Fruit fly (Drosophila melanogaster) whole organism, embryonic: Measurements from ENCODE around the gene CG7739.

Experiments used
- Adf1 ChIP-seq: fragments of 200-800 bp; sonication (Bioruptor generic); IDR thresholded peaks from 2 replicates; pipeline ENCODE4 v1.3.6; 2022; ENCODE audit warnings: missing biosample characterization, missing genetic modification characterization
- Aef1 ChIP-seq: fragments of 200-800 bp; sonication (Bioruptor generic); IDR thresholded peaks from 3 replicates; pipeline ENCODE4 v1.3.6; 2022; ENCODE audit warnings: missing biosample characterization, missing genetic modification characterization
- CG10565 ChIP-seq: fragments of 200-800 bp; sonication (Bioruptor generic); optimal IDR thresholded peaks from 3 replicates; lab custom pipeline; 2016; ENCODE audit warnings: missing biosample characterization, mild to moderate bottlenecking, missing genetic modification characterization
- CG12236 ChIP-seq: fragments of 200-800 bp; sonication (Bioruptor generic); optimal IDR thresholded peaks from 2 replicates; lab custom pipeline; 2016; ENCODE audit warnings: missing biosample characterization, missing genetic modification characterization
- CG1233 ChIP-seq: fragments of 200-800 bp; sonication (Bioruptor generic); optimal IDR thresholded peaks from 4 replicates; lab custom pipeline; 2018; ENCODE audit warnings: missing biosample characterization, mild to moderate bottlenecking, missing genetic modification characterization
- CG12942 ChIP-seq: fragments of 200-800 bp; sonication (Bioruptor generic); optimal IDR thresholded peaks from 3 replicates; lab custom pipeline; 2016; ENCODE audit warnings: missing biosample characterization, missing genetic modification characterization
- CG13296 ChIP-seq: fragments of 200-800 bp; sonication (Bioruptor generic); optimal IDR thresholded peaks from 3 replicates; lab custom pipeline; 2018; ENCODE audit warnings: missing biosample characterization, mild to moderate bottlenecking, missing genetic modification characterization
- CG13424 ChIP-seq: fragments of 200-800 bp; sonication (Bioruptor generic); optimal IDR thresholded peaks from 2 replicates; lab custom pipeline; 2019; ENCODE audit warnings: missing biosample characterization, mild to moderate bottlenecking, missing genetic modification characterization, moderate library complexity
- CG14441 ChIP-seq: fragments of 200-800 bp; sonication (Bioruptor generic); IDR thresholded peaks from 2 replicates; pipeline ENCODE4 v1.3.6; 2022; ENCODE audit warnings: missing biosample characterization, missing genetic modification characterization
- CG1832 ChIP-seq: fragments of 200-800 bp; sonication (Bioruptor generic); optimal IDR thresholded peaks from 2 replicates; lab custom pipeline; 2017; ENCODE audit warnings: missing biosample characterization, mild to moderate bottlenecking, missing genetic modification characterization, inconsistent platforms
- CG2120 ChIP-seq: fragments of 200-800 bp; sonication (Bioruptor generic); optimal IDR thresholded peaks from 3 replicates; lab custom pipeline; 2016; ENCODE audit warnings: missing biosample characterization, missing genetic modification characterization
- CG2712 ChIP-seq: fragments of 200-800 bp; optimal IDR thresholded peaks from 3 replicates; lab custom pipeline; 2019; ENCODE audit warnings: missing biosample characterization, mild to moderate bottlenecking, missing genetic modification characterization, moderate library complexity
- CG30020 ChIP-seq: fragments of 200-800 bp; optimal IDR thresholded peaks from 2 replicates; lab custom pipeline; 2019; ENCODE audit warnings: missing biosample characterization, mild to moderate bottlenecking, missing genetic modification characterization, moderate library complexity
- CG4282 ChIP-seq: fragments of 200-800 bp; sonication (Bioruptor generic); optimal IDR thresholded peaks from 2 replicates; lab custom pipeline; 2016; ENCODE audit warnings: missing biosample characterization, missing genetic modification characterization
- CG4360 ChIP-seq: fragments of 200-800 bp; sonication (Bioruptor generic); IDR thresholded peaks from 2 replicates; pipeline ENCODE4 v1.3.6; 2022; ENCODE audit warnings: missing biosample characterization, missing genetic modification characterization
- CG4617 ChIP-seq: fragments of 200-800 bp; sonication (Bioruptor generic); optimal IDR thresholded peaks from 3 replicates; lab custom pipeline; 2016; ENCODE audit warnings: missing biosample characterization, missing genetic modification characterization, borderline replicate concordance
- CG4707 ChIP-seq: fragments of 200-800 bp; sonication (Bioruptor generic); optimal IDR thresholded peaks from 2 replicates; lab custom pipeline; 2018; ENCODE audit warnings: missing biosample characterization, mild to moderate bottlenecking, missing genetic modification characterization, moderate library complexity
- CG6689 ChIP-seq: fragments of 200-800 bp; sonication (Bioruptor generic); IDR thresholded peaks from 2 replicates; pipeline ENCODE4 v1.3.6; 2022; ENCODE audit warnings: missing biosample characterization, missing genetic modification characterization
- CG7987 ChIP-seq: fragments of 200-800 bp; sonication (Bioruptor generic); optimal IDR thresholded peaks from 2 replicates; lab custom pipeline; 2018; ENCODE audit warnings: missing biosample characterization, mild to moderate bottlenecking, missing genetic modification characterization, moderate library complexity
- CG8089 ChIP-seq: fragments of 200-800 bp; sonication (Bioruptor generic); optimal IDR thresholded peaks from 3 replicates; lab custom pipeline; 2016; ENCODE audit warnings: missing biosample characterization, missing genetic modification characterization
- CkIIα-i1 ChIP-seq: fragments of 200-800 bp; sonication (Bioruptor generic); IDR thresholded peaks from 2 replicates; pipeline ENCODE4 v1.3.6; 2022; ENCODE audit warnings: missing biosample characterization, missing genetic modification characterization
- D ChIP-seq, 2 experiments: fragments of 200-800 bp in 1 of 2; fragments of >200 bp in 1 of 2; sonication (Bioruptor generic) in 1 of 2; optimal IDR thresholded peaks; 2 replicates in 1 of 2; 3 replicates in 1 of 2; lab custom pipeline; 2017; ENCODE audit warnings: mild to moderate bottlenecking in 1 of 2, missing biosample characterization in 1 of 2, missing genetic modification characterization in 1 of 2, missing genetic modification reagents in 1 of 2
- D19A ChIP-seq: fragments of 200-800 bp; optimal IDR thresholded peaks from 3 replicates; lab custom pipeline; 2019; ENCODE audit warnings: missing biosample characterization, mild to moderate bottlenecking, missing genetic modification characterization, moderate library complexity
- Dek ChIP-seq: fragments of 200-800 bp; sonication (Bioruptor generic); optimal IDR thresholded peaks from 3 replicates; lab custom pipeline; 2019; ENCODE audit warnings: missing biosample characterization, mild to moderate bottlenecking, missing genetic modification characterization, moderate library complexity
- E2f2 ChIP-seq: fragments of 200-800 bp; sonication (Bioruptor generic); IDR thresholded peaks from 2 replicates; pipeline ENCODE4 v1.3.6; 2022; ENCODE audit warnings: missing biosample characterization, missing genetic modification characterization
- HLH54F ChIP-seq: fragments of 200-800 bp; sonication (Bioruptor generic); optimal IDR thresholded peaks from 3 replicates; lab custom pipeline; 2016; ENCODE audit warnings: missing biosample characterization, missing genetic modification characterization
- Hey ChIP-seq: fragments of 200-800 bp; sonication (Bioruptor generic); optimal IDR thresholded peaks from 3 replicates; lab custom pipeline; 2018; ENCODE audit warnings: missing biosample characterization, mild to moderate bottlenecking, missing genetic modification characterization
- HmgD ChIP-seq: fragments of 200-800 bp; sonication (Bioruptor generic); optimal IDR thresholded peaks from 3 replicates; lab custom pipeline; 2016; ENCODE audit warnings: missing biosample characterization, missing genetic modification characterization
- Hr39 ChIP-seq: fragments of >200 bp; optimal IDR thresholded peaks from 2 replicates; lab custom pipeline; 2017
- Hr51 ChIP-seq, 2 experiments: fragments of 200-800 bp; sonication (Bioruptor generic); optimal IDR thresholded peaks; 2 replicates in 1 of 2; 3 replicates in 1 of 2; lab custom pipeline; 2016 to 2018; ENCODE audit warnings: missing biosample characterization in 2 of 2, missing genetic modification characterization in 2 of 2, mild to moderate bottlenecking in 1 of 2, moderate library complexity in 1 of 2
- Kr ChIP-seq: fragments of 200-800 bp; sonication (Bioruptor generic); optimal IDR thresholded peaks from 2 replicates; lab custom pipeline; 2017; ENCODE audit warnings: missing biosample characterization, mild to moderate bottlenecking, missing genetic modification characterization
- Mad ChIP-seq: fragments of 200-800 bp; sonication (Bioruptor generic); optimal IDR thresholded peaks from 2 replicates; lab custom pipeline; 2016; ENCODE audit warnings: missing biosample characterization, missing genetic modification characterization
- NK7.1 ChIP-seq: fragments of 200-800 bp; sonication (Bioruptor generic); optimal IDR thresholded peaks from 3 replicates; lab custom pipeline; 2016; ENCODE audit warnings: missing biosample characterization, missing genetic modification characterization
- Rx ChIP-seq: fragments of 200-800 bp; sonication (Bioruptor generic); IDR thresholded peaks from 2 replicates; pipeline ENCODE4 v1.3.6; 2022; ENCODE audit warnings: missing biosample characterization, missing genetic modification characterization
- ara ChIP-seq: fragments of 200-800 bp; sonication (Bioruptor generic); IDR thresholded peaks from 2 replicates; pipeline ENCODE4 v1.3.6; 2022; ENCODE audit warnings: missing biosample characterization, missing genetic modification characterization
- bab2 ChIP-seq: fragments of 200-800 bp; sonication (Bioruptor generic); optimal IDR thresholded peaks from 2 replicates; lab custom pipeline; 2016; ENCODE audit warnings: missing biosample characterization, missing genetic modification characterization
- btn ChIP-seq: fragments of 200-800 bp; sonication (Bioruptor generic); optimal IDR thresholded peaks from 2 replicates; lab custom pipeline; 2016; ENCODE audit warnings: missing biosample characterization, missing genetic modification characterization
- cad ChIP-seq: fragments of >200 bp; optimal IDR thresholded peaks from 2 replicates; lab custom pipeline; 2017; ENCODE audit warnings: missing biosample characterization, missing genetic modification characterization
- crc ChIP-seq: fragments of 200-800 bp; sonication (Bioruptor generic); optimal IDR thresholded peaks from 2 replicates; lab custom pipeline; 2016; ENCODE audit warnings: missing biosample characterization, missing genetic modification characterization
- ftz-f1 ChIP-seq: fragments of 200-800 bp; sonication (Bioruptor generic); optimal IDR thresholded peaks from 2 replicates; lab custom pipeline; 2016; ENCODE audit warnings: missing biosample characterization, missing genetic modification characterization
- gro ChIP-seq: fragments of 200-800 bp; sonication (Bioruptor generic); optimal IDR thresholded peaks from 2 replicates; lab custom pipeline; 2016; ENCODE audit warnings: missing biosample characterization, missing genetic modification characterization
- pb ChIP-seq: fragments of 200-800 bp; sonication (Bioruptor generic); optimal IDR thresholded peaks from 3 replicates; lab custom pipeline; 2016; ENCODE audit warnings: missing biosample characterization, missing genetic modification characterization
- sisA ChIP-seq: fragments of 200-800 bp; sonication (Bioruptor generic); IDR thresholded peaks from 2 replicates; pipeline ENCODE4 v1.3.6; 2022; ENCODE audit warnings: missing biosample characterization, missing genetic modification characterization
- sob ChIP-seq: fragments of 200-800 bp; sonication (Bioruptor generic); IDR thresholded peaks from 2 replicates; pipeline ENCODE4 v1.3.6; 2022; ENCODE audit warnings: missing biosample characterization, missing genetic modification characterization
- sug ChIP-seq: fragments of 200-800 bp; optimal IDR thresholded peaks from 2 replicates; lab custom pipeline; 2019; ENCODE audit warnings: missing biosample characterization, mild to moderate bottlenecking, missing genetic modification characterization, moderate library complexity
- tap ChIP-seq: fragments of 200-800 bp; optimal IDR thresholded peaks from 3 replicates; lab custom pipeline; 2019; ENCODE audit warnings: missing biosample characterization, mild to moderate bottlenecking, missing genetic modification characterization, moderate library complexity
- wek ChIP-seq: fragments of 200-800 bp; sonication (Bioruptor generic); optimal IDR thresholded peaks from 3 replicates; lab custom pipeline; 2018; ENCODE audit warnings: missing biosample characterization, mild to moderate bottlenecking, missing genetic modification characterization, moderate library complexity
- zen ChIP-seq: fragments of 200-800 bp; sonication (Bioruptor generic); optimal IDR thresholded peaks from 3 replicates; lab custom pipeline; 2018; ENCODE audit warnings: missing biosample characterization, mild to moderate bottlenecking, missing genetic modification characterization, moderate library complexity
- zf30C ChIP-seq: fragments of 200-800 bp; sonication (Bioruptor generic); optimal IDR thresholded peaks from 3 replicates; lab custom pipeline; 2018; ENCODE audit warnings: missing biosample characterization, mild to moderate bottlenecking, missing genetic modification characterization

CG7739 gene

DNA sequence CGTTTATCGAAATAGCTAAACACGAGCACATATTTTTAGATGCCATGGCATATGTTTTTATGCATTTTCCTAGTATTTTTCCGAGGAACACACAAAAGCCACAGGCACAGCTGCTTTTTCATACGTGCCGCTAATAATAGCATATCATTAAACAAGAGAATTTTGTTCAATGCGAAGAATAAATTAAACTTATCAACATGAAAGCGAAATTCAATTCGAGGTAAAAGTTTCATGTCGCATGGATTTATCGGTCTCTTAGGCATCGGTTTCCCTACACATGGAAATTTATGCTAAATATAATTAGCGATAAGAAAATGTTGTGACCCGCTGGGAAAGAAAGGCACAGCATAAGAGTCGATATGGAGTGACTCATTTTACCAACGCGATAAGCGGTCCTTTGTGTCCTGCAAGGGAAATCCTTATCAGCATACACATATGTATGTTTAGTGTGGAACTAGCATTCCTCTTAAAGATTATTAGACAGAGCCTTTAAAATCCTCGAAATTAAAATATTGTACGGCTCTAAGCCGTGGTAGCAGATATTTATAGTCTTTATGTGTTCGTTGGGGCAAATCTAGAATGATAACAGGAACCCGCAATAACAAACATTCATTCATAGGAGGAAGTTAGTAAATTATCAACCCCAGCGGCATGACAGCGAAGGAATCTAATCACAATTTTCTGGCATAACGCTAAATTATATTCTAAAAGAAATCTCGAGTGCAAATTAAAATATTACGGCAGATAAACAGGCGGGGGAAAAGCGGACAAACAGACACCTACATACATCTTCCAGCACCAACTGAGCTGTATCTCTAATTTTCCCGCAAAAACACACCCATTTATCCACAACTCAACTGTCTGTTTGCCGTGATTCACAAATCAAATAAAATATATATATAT, 31.2 kb downstream of the CG7739 start, which contains the start of gene CG43248 (continued):
- TF ChIP-seq HmgD (GFP tag; lab: Kevin White, UChicago) (no peak), CG8089 (GFP tag; lab: Kevin White, UChicago) (no peak), Hey (tag; lab: Kevin White, UChicago) (peak; percentile 21), Kr (GFP tag; lab: Kevin White, UChicago) (no peak), CG30020 (tag; lab: Kevin White, UChicago) (no peak), sob (GFP tag; lab: Robert Waterston, UW) (no peak), D (optimal IDR thresholded peaks at IDR 0.05; lab: Kevin White, UChicago) (no peak), D (GFP tag; optimal IDR thresholded peaks at IDR 0.05; lab: Kevin White, UChicago) (no peak), CG14441 (GFP tag; lab: Robert Waterston, UW) (no peak), CG2120 (GFP tag; lab: Kevin White, UChicago) (no peak), CG4282 (GFP tag; lab: Kevin White, UChicago) (no peak), zf30C (no peak), sisA (no peak), Aef1 (GFP tag; lab: Robert Waterston, UW) (no peak), D19A (tag; lab: Kevin White, UChicago) (no peak), Rx (GFP tag; lab: Robert Waterston, UW) (no peak), CG6689 (GFP tag; lab: Robert Waterston, UW) (no peak), CG1233 (GFP tag; lab: Kevin White, UChicago) (no peak), CG10565 (GFP tag; lab: Kevin White, UChicago) (no peak), Mad (GFP tag; lab: Kevin White, UChicago) (no peak), btn (no peak), CkIIα-i1 (GFP tag; lab: Robert Waterston, UW) (no peak), cad (GFP tag; lab: Kevin White, UChicago) (no peak), sug (tag; lab: Kevin White, UChicago) (no peak), CG12236 (GFP tag; lab: Kevin White, UChicago) (no peak)

dm6 chr3L:15530638-15531225, 32.1 kb downstream of the CG7739 start:
- TF ChIP-seq CG4707 (GFP tag; lab: Kevin White, UChicago) (peak; percentile 40), CG13424 (no peak), E2f2 (GFP tag; lab: Robert Waterston, UW) (no peak), bab2 (GFP tag; lab: Kevin White, UChicago) (no peak), NK7.1 (no peak), gro (GFP tag; lab: Kevin White, UChicago) (no peak), ara (GFP tag; lab: Robert Waterston, UW) (no peak), HLH54F (no peak), CG12942 (GFP tag; lab: Kevin White, UChicago) (no peak), Hr39 (lab: Kevin White, UChicago) (no peak), crc (GFP tag; lab: Kevin White, UChicago) (no peak), ftz-f1 (GFP tag; lab: Kevin White, UChicago) (no peak), CG4360 (GFP tag; lab: Robert Waterston, UW) (peak; percentile 37; the same call in 1 of the 2 replicates), Dek (no peak), CG1832 (GFP tag; lab: Kevin White, UChicago) (no peak), tap (tag; lab: Kevin White, UChicago) (peak; percentile 0), pb (GFP tag; lab: Kevin White, UChicago) (no peak), zen (tag; lab: Kevin White, UChicago) (no peak), CG2712 (tag; lab: Kevin White, UChicago) (no peak), Hr51 (GFP tag; optimal IDR thresholded peaks at IDR 0.05; lab: Kevin White, UChicago) (no peak), CG13296 (no peak), CG7987 (no peak), wek (GFP tag; lab: Kevin White, UChicago) (peak; percentile 43), Adf1 (GFP tag; lab: Robert Waterston, UW) (no peak), CG4617 (no peak)
